Fruit fly (Drosophila melanogaster) whole organism, embryonic: Measurements from ENCODE around the gene Zir.
A peak's percentile ranks its signal among the peaks of the same experiment; 100 is the strongest.

ENCODE experiments used
- Adf1 ChIP-seq: fragments of 200-800 bp; sonication (Bioruptor generic); IDR thresholded peaks from 2 replicates; pipeline ENCODE4 v1.3.6; 2022; ENCODE audit warnings: missing biosample characterization, missing genetic modification characterization
- Atf-2 ChIP-seq: fragments of 200-800 bp; sonication (Bioruptor generic); optimal IDR thresholded peaks from 2 replicates; lab custom pipeline; 2016; ENCODE audit warnings: missing biosample characterization, missing genetic modification characterization
- CG10431 ChIP-seq: fragments of 200-800 bp; sonication (Bioruptor generic); optimal IDR thresholded peaks from 3 replicates; lab custom pipeline; 2018; ENCODE audit warnings: missing biosample characterization, mild to moderate bottlenecking, missing genetic modification characterization
- CG11085 ChIP-seq: fragments of 200-800 bp; sonication (Bioruptor generic); IDR thresholded peaks from 2 replicates; pipeline ENCODE4 v1.3.6; 2022; ENCODE audit warnings: missing biosample characterization, missing genetic modification characterization
- CG11695 ChIP-seq: fragments of 200-800 bp; sonication (Bioruptor generic); IDR thresholded peaks from 3 replicates; pipeline ENCODE4 v1.3.6; 2022; ENCODE audit warnings: missing biosample characterization, missing genetic modification characterization
- CG12071 ChIP-seq: fragments of 200-800 bp; sonication (Bioruptor generic); optimal IDR thresholded peaks from 3 replicates; lab custom pipeline; 2018; ENCODE audit warnings: missing biosample characterization, mild to moderate bottlenecking, missing genetic modification characterization
- CG13287 ChIP-seq: fragments of 200-800 bp; sonication (Bioruptor generic); IDR thresholded peaks from 2 replicates; pipeline ENCODE4 v1.3.6; 2022; ENCODE audit warnings: missing biosample characterization, missing genetic modification characterization; ENCODE audit not compliant: partially characterized antibody
- CG14441 ChIP-seq: fragments of 200-800 bp; sonication (Bioruptor generic); IDR thresholded peaks from 2 replicates; pipeline ENCODE4 v1.3.6; 2022; ENCODE audit warnings: missing biosample characterization, missing genetic modification characterization
- CG15011 ChIP-seq: fragments of 200-800 bp; sonication (Bioruptor generic); optimal IDR thresholded peaks from 3 replicates; lab custom pipeline; 2018; ENCODE audit warnings: missing biosample characterization, mild to moderate bottlenecking, missing genetic modification characterization
- CG15479 ChIP-seq: fragments of 200-800 bp; sonication (Bioruptor generic); optimal IDR thresholded peaks from 3 replicates; lab custom pipeline; 2019; ENCODE audit warnings: missing biosample characterization, mild to moderate bottlenecking, missing genetic modification characterization, moderate library complexity
- CG1602 ChIP-seq: fragments of 200-800 bp; sonication (Bioruptor generic); optimal IDR thresholded peaks from 3 replicates; lab custom pipeline; 2016; ENCODE audit warnings: missing biosample characterization, missing genetic modification characterization
- CG16779 ChIP-seq: fragments of 200-800 bp; sonication (Bioruptor generic); IDR thresholded peaks from 2 replicates; pipeline ENCODE4 v1.3.6; 2022; ENCODE audit warnings: missing biosample characterization, missing genetic modification characterization
- CG17912 ChIP-seq: fragments of 200-800 bp; sonication (Bioruptor generic); optimal IDR thresholded peaks from 2 replicates; lab custom pipeline; 2018; ENCODE audit warnings: missing biosample characterization, mild to moderate bottlenecking, missing genetic modification characterization
- CG18011 ChIP-seq: fragments of 200-800 bp; sonication (Bioruptor generic); optimal IDR thresholded peaks from 2 replicates; lab custom pipeline; 2017; ENCODE audit warnings: missing biosample characterization, missing genetic modification characterization, mild to moderate bottlenecking, moderate library complexity, missing genotype
- CG2199 ChIP-seq: fragments of 200-800 bp; sonication (Bioruptor generic); IDR thresholded peaks from 3 replicates; pipeline ENCODE4 v1.3.6; 2022; ENCODE audit warnings: missing biosample characterization, missing genetic modification characterization
- CG3065 ChIP-seq: fragments of 200-800 bp; sonication (Bioruptor generic); optimal IDR thresholded peaks from 2 replicates; lab custom pipeline; 2016; ENCODE audit warnings: missing biosample characterization, missing genetic modification characterization
- CG8290 ChIP-seq, 3 experiments: fragments of 200-800 bp; sonication (Bioruptor generic); optimal IDR thresholded peaks; 2 replicates each; lab custom pipeline; 2016 to 2019; ENCODE audit warnings: missing biosample characterization in 3 of 3, missing genetic modification characterization in 3 of 3, mild to moderate bottlenecking in 2 of 3, moderate library complexity in 1 of 3
- Chrac-16 ChIP-seq: fragments of 200-800 bp; sonication (Bioruptor generic); optimal IDR thresholded peaks from 3 replicates; lab custom pipeline; 2016; ENCODE audit warnings: missing biosample characterization, missing genetic modification characterization
- Dbx ChIP-seq: fragments of 200-800 bp; sonication (Bioruptor generic); IDR thresholded peaks from 3 replicates; pipeline ENCODE4 v1.3.6; 2022; ENCODE audit warnings: missing biosample characterization, missing genetic modification characterization
- E2f1 ChIP-seq: fragments of 200-800 bp; sonication (Bioruptor generic); IDR thresholded peaks from 2 replicates; pipeline ENCODE4 v1.3.6; 2022; ENCODE audit warnings: missing biosample characterization, missing genetic modification characterization
- Ets65A ChIP-seq: fragments of 200-800 bp; sonication (Bioruptor generic); peaks from one replicate; lab custom pipeline; 2016; ENCODE audit warnings: missing biosample characterization, missing genetic modification characterization
- HHEX ChIP-seq: fragments of 200-800 bp; sonication (Bioruptor generic); optimal IDR thresholded peaks from 3 replicates; lab custom pipeline; 2017; ENCODE audit warnings: missing biosample characterization, mild to moderate bottlenecking, missing genetic modification characterization, missing genetic modification reagents
- HLH3B ChIP-seq: fragments of 200-800 bp; sonication (Bioruptor generic); IDR thresholded peaks from 2 replicates; pipeline ENCODE4 v1.3.6; 2022; ENCODE audit warnings: missing biosample characterization, missing genetic modification characterization
- Hmr ChIP-seq: fragments of 200-800 bp; sonication (Bioruptor generic); optimal IDR thresholded peaks from 3 replicates; lab custom pipeline; 2017; ENCODE audit warnings: mild to moderate bottlenecking, missing biosample characterization, missing genetic modification reagents, missing genetic modification characterization
- Med ChIP-seq: fragments of 200-800 bp; sonication (Bioruptor generic); peaks from one replicate; lab custom pipeline; 2016; ENCODE audit warnings: missing biosample characterization, missing genetic modification characterization, mild to moderate bottlenecking, inconsistent platforms, moderate library complexity
- Opbp ChIP-seq: fragments of 200-800 bp; sonication (Bioruptor generic); IDR thresholded peaks from 3 replicates; pipeline ENCODE4 v1.3.6; 2022; ENCODE audit warnings: missing biosample characterization, missing genetic modification characterization; ENCODE audit not compliant: partially characterized antibody
- ac ChIP-seq: fragments of 200-800 bp; sonication (Bioruptor generic); optimal IDR thresholded peaks from 3 replicates; lab custom pipeline; 2017; ENCODE audit warnings: missing biosample characterization, mild to moderate bottlenecking, missing genetic modification characterization
- bbx ChIP-seq: fragments of 200-800 bp; sonication (Bioruptor generic); IDR thresholded peaks from 2 replicates; pipeline ENCODE4 v1.3.6; 2022; ENCODE audit warnings: missing biosample characterization, missing genetic modification characterization; ENCODE audit not compliant: partially characterized antibody
- ftz-f1 ChIP-seq: fragments of 200-800 bp; sonication (Bioruptor generic); optimal IDR thresholded peaks from 2 replicates; lab custom pipeline; 2016; ENCODE audit warnings: missing biosample characterization, missing genetic modification characterization
- lilli ChIP-seq: fragments of 200-800 bp; sonication (Bioruptor generic); optimal IDR thresholded peaks from 3 replicates; lab custom pipeline; 2016; ENCODE audit warnings: missing biosample characterization, missing genetic modification characterization
- nau ChIP-seq: fragments of 200-800 bp; sonication (Bioruptor generic); optimal IDR thresholded peaks from 3 replicates; lab custom pipeline; 2017; ENCODE audit warnings: missing biosample characterization, mild to moderate bottlenecking, missing genetic modification characterization, missing genetic modification reagents
- pum ChIP-seq: fragments of 200-800 bp; sonication (Bioruptor generic); optimal IDR thresholded peaks from 2 replicates; lab custom pipeline; 2016; ENCODE audit warnings: missing biosample characterization, missing genetic modification characterization
- sens ChIP-seq: fragments of 200-800 bp; sonication (Bioruptor generic); peaks from one replicate; lab custom pipeline; 2016; ENCODE audit warnings: missing biosample characterization, missing genetic modification characterization
- sqz ChIP-seq: fragments of 200-800 bp; sonication (Bioruptor generic); optimal IDR thresholded peaks from 3 replicates; lab custom pipeline; 2018; ENCODE audit warnings: missing biosample characterization, mild to moderate bottlenecking, missing genetic modification characterization
- wor ChIP-seq: fragments of 200-800 bp; sonication (Bioruptor generic); IDR thresholded peaks from 2 replicates; pipeline ENCODE4 v1.3.6; 2022; ENCODE audit warnings: missing biosample characterization, missing genetic modification characterization
- zfh1 ChIP-seq: fragments of 200-800 bp; sonication (Bioruptor generic); IDR thresholded peaks from 3 replicates; pipeline ENCODE4 v1.3.6; 2022; ENCODE audit warnings: missing biosample characterization, missing genetic modification characterization

Zir gene

DNA sequence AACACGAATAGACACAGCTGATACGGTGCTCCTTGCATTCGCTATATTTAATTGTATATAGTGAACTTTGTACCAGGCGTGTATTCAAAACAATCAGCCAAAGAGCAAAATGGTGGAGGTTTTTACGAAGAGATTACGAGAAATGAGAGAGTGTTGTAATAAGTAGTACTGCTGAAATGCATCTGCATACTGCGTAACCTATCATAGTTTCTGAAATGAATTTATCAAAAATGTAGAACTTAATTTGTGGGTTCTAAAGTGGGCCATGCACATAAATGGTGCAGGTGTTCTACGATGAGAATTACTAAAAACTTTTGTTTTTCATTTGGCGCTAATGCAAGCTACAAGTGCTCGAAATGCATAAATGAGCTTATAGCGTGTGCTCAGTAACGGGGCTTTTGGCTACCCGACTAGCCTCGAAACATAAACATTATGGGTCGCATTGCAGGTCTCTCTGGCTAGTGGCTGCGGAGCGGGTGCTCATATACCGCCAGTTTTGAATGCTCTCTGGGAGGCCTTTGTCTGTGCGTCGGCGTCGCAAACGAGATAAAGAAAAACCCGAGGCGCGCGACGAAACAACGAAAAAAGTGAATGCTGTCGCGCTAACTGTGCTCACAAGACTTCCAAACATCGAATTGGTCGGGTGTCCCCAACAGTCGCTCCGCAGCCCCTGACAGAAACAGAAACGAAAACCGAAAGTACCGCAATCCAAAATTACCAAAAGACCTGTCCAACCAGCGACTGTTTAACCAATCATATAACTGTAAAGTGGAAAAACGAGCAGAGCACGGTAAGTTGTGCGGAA is 37.1 kb downstream of the Zir start, which contains the start of gene Gs1 (continued):
- TF ChIP-seq Adf1 (peak; percentile 79), zfh1 (0 out of 3 replicates have a peak, but pooled peaks have one; percentile 12)

DNA sequence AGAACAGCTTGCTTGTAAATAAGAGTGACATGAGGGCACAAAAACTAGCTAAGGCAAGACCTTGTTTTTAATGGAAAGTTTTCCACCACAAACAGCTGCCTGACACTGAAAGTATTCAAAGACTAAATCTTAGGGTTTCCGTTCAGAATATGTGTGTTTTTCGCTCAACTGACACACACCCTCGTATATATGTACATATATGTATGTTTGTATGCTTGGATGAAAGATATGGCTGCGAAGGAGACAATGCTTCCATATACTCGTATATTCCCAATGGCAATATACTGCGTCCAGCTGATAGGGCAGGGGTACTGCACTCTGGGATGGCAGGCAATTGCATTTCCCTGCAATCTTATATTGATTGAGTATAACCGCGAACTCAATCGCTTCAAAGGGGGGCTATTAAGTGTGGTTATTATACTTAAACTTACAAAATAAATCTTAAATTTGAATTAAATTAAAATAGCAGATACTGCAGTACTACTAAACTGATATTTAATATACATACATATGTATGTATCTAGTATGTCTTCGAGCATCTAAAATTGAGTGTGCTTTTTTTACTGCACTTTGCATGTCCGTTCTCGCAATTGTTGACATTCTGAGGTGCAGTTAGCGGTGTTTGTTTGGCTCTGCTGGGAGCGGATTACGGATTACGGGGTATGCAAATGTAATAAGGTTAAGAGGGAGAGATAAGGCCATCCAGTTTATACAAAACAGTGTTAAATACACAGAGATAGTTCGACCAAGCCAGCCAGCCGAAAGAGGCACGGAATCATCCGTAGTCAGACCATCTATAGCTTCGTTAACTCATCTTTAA is 40.2 kb downstream of the Zir start:
- no peak for TF ChIP-seq Chrac-16 (GFP tag; lab: Kevin White, UChicago)
- TF ChIP-seq sqz (GFP tag; lab: Kevin White, UChicago), result no peak
- TF ChIP-seq Dbx (GFP tag; lab: Robert Waterston, UW), result 0 out of 3 replicates have a peak, but pooled peaks have one; percentile 10
- no peak for TF ChIP-seq CG14441
- no peak for TF ChIP-seq CG11695 (GFP tag; lab: Robert Waterston, UW)
- no peak for TF ChIP-seq CG8290 (GFP tag; optimal IDR thresholded peaks at IDR 0.05; lab: Kevin White, UChicago)
- peak in 1 of 2 experiments; percentile 5 for TF ChIP-seq CG8290 (tag; optimal IDR thresholded peaks at IDR 0.05; lab: Kevin White, UChicago)
- TF ChIP-seq CG13287 (GFP tag; lab: Robert Waterston, UW), result no peak
- TF ChIP-seq CG10431 (GFP tag; lab: Kevin White, UChicago), result no peak
- TF ChIP-seq HLH3B (GFP tag; lab: Robert Waterston, UW), result 0 out of 2 replicates have a peak, but pooled peaks have one; percentile 4
- peak; percentile 5 for TF ChIP-seq nau (GFP tag; lab: Kevin White, UChicago)
- peak; percentile 73 for TF ChIP-seq sens (GFP tag; lab: Kevin White, UChicago)
- no peak for TF ChIP-seq E2f1 (GFP tag; lab: Robert Waterston, UW)
- no peak for TF ChIP-seq ac (GFP tag; lab: Kevin White, UChicago)
- TF ChIP-seq lilli (GFP tag; lab: Kevin White, UChicago), result no peak
- no peak for TF ChIP-seq CG1602 (GFP tag; lab: Kevin White, UChicago)
- TF ChIP-seq CG17912 (GFP tag; lab: Kevin White, UChicago), result no peak
- no peak for TF ChIP-seq ftz-f1 (GFP tag; lab: Kevin White, UChicago)
- peak; percentile 68 for TF ChIP-seq Med (GFP tag; lab: Kevin White, UChicago)
- TF ChIP-seq Ets65A (GFP tag; lab: Kevin White, UChicago), result peak; percentile 36
- TF ChIP-seq CG15011 (GFP tag; lab: Kevin White, UChicago), result peak; percentile 13
- TF ChIP-seq pum (GFP tag; lab: Kevin White, UChicago), result no peak
- TF ChIP-seq CG18011 (GFP tag; lab: Kevin White, UChicago), result no peak
- no peak for TF ChIP-seq wor (GFP tag; lab: Robert Waterston, UW)
- TF ChIP-seq Atf-2, result no peak
- peak; percentile 26 for TF ChIP-seq CG15479 (GFP tag; lab: Kevin White, UChicago)
- 0 out of 3 replicates have a peak, but pooled peaks have one; percentile 8 for TF ChIP-seq CG2199 (GFP tag; lab: Robert Waterston, UW)
- TF ChIP-seq CG11085 (GFP tag; lab: Robert Waterston, UW), result no peak
- TF ChIP-seq Opbp (GFP tag; lab: Robert Waterston, UW), result no peak
- no peak for TF ChIP-seq CG3065 (GFP tag; lab: Kevin White, UChicago)
- TF ChIP-seq HHEX, result peak; percentile 14
- no peak for TF ChIP-seq CG16779 (GFP tag; lab: Robert Waterston, UW)
- TF ChIP-seq Hmr (GFP tag; lab: Kevin White, UChicago), result no peak
- TF ChIP-seq bbx (GFP tag; lab: Robert Waterston, UW), result no peak
- no peak for TF ChIP-seq CG12071 (GFP tag; lab: Kevin White, UChicago)
